Worm (Caenorhabditis elegans) whole organism, L1 larva: ENCODE data around the gene R148.5.

Experiments
- elt-2 ChIP-seq: sonication (generic microtip); optimal IDR thresholded peaks from 2 replicates; lab custom pipeline; 2016; ENCODE audit warnings: missing genetic modification characterization, mild to moderate bottlenecking, inconsistent platforms, missing compliant biosample characterization, missing genetic modification reagents
- hlh-4 ChIP-seq: sonication (generic microtip); optimal IDR thresholded peaks from 2 replicates; lab custom pipeline; 2016; ENCODE audit warnings: mild to moderate bottlenecking, missing genetic modification characterization, missing compliant biosample characterization
- mdl-1 ChIP-seq, 2 experiments: fragments of 150-350 bp; optimal IDR thresholded peaks; 2 replicates each; lab custom pipeline; 2014 to 2017; ENCODE audit warnings: missing biosample characterization in 2 of 2, missing genetic modification characterization in 2 of 2, inconsistent platforms in 1 of 2
- snu-23 ChIP-seq: sonication (generic microtip); optimal IDR thresholded peaks from 2 replicates; lab custom pipeline; 2016; ENCODE audit warnings: missing genetic modification characterization, missing compliant biosample characterization

DNA sequence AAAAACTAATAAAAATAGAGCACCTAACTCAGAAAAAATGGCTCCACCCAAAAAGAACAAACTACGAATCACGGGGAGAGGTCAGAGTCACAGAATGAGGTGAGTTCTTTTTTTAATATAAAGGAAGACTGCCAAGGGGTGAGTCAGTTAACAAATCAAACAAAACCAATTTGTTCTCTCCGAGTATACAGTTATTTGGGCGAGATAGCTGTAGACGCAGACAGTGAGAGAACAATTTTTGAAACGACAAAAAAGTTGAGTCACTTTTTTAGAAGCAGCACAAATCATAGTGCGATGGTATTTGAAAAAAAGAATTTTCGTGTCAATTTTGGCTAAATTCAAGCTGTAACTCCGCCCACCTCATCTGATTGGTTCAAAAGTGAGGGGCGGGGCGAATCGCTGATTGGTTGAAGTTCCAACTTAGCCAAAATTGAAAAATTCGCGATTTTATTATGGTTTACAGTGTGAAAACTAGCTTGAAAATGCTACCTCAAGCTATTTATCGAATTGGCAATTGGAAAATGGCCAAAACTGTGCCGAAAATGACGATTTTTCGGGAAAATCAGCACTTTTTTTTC is 41.1 kb upstream of the R148.5 start:
- TF ChIP-seq snu-23 (no peak), hlh-4 (no peak), mdl-1 (tag; optimal IDR thresholded peaks at IDR 0.05; lab: Kevin White, UChicago) (no peak), elt-2 (tag; lab: Kevin White, UChicago) (no peak)
